Worm (Caenorhabditis elegans): ENCODE measurements around the gene ZK673.1.

- no peak for TF ChIP-seq lsy-2 (tag; optimal IDR thresholded peaks at IDR 0.05)
- TF ChIP-seq aly-2 (tag; optimal IDR thresholded peaks at IDR 0.05) = no peak
- TF ChIP-seq unc-130 (tag; optimal IDR thresholded peaks at IDR 0.05) = no peak
- no peak for TF ChIP-seq F16B12.6 (tag; optimal IDR thresholded peaks at IDR 0.05)
- TF ChIP-seq unc-62 (GFP tag; optimal IDR thresholded peaks at IDR 0.05) = no peak
- no peak for TF ChIP-seq unc-98 (GFP tag; IDR thresholded peaks at IDR 0.05)
- TF ChIP-seq ztf-4 (tag; optimal IDR thresholded peaks at IDR 0.05) = no peak
- TF ChIP-seq mab-9 (GFP tag; IDR thresholded peaks at IDR 0.05) = no peak
- no peak for TF ChIP-seq fos-1 (tag; optimal IDR thresholded peaks at IDR 0.05)
- TF ChIP-seq dpl-1 (GFP tag; optimal IDR thresholded peaks at IDR 0.05) = no peak
- no peak for TF ChIP-seq zip-4 (GFP tag; optimal IDR thresholded peaks at IDR 0.05)
Observed at ce11 chrII:10443898-10444297, 952 bp downstream of the ZK673.1 start.

Measured in whole organism, L1 larva.